Fruit fly (Drosophila melanogaster) whole organism, prepupa: ENCODE measurements around the gene CG33995.

Source experiments
- CG10669 ChIP-seq: fragments of 200-800 bp; sonication (Bioruptor generic); optimal IDR thresholded peaks from 3 replicates; lab custom pipeline; 2018; ENCODE audit warnings: missing biosample characterization, mild to moderate bottlenecking, missing genetic modification characterization, moderate library complexity
- CG11762 ChIP-seq: fragments of 200-800 bp; sonication (Bioruptor generic); optimal IDR thresholded peaks from 3 replicates; lab custom pipeline; 2016; ENCODE audit warnings: missing biosample characterization, missing genetic modification characterization; ENCODE audit not compliant: insufficient read depth
- CG31627 ChIP-seq: fragments of 200-800 bp; sonication (Bioruptor generic); optimal IDR thresholded peaks from 3 replicates; lab custom pipeline; 2016; ENCODE audit warnings: missing biosample characterization, missing genetic modification characterization
- CG4318 ChIP-seq: fragments of 200-800 bp; sonication (Bioruptor generic); optimal IDR thresholded peaks from 3 replicates; lab custom pipeline; 2017; ENCODE audit warnings: missing biosample characterization, mild to moderate bottlenecking, missing genetic modification characterization
- CG8119 ChIP-seq: fragments of 200-800 bp; sonication (Bioruptor generic); IDR thresholded peaks from 3 replicates; pipeline ENCODE4 v1.3.6; 2022; ENCODE audit warnings: missing biosample characterization, missing genetic modification characterization
- Gug ChIP-seq: fragments of 200-800 bp; sonication (Bioruptor generic); IDR thresholded peaks from 2 replicates; pipeline ENCODE4 v1.3.6; 2022; ENCODE audit warnings: missing biosample characterization, missing genetic modification characterization
- Hr39 ChIP-seq: fragments of 200-800 bp; sonication (Bioruptor generic); optimal IDR thresholded peaks from 2 replicates; lab custom pipeline; 2016; ENCODE audit warnings: missing biosample characterization, missing genetic modification characterization
- Met ChIP-seq: fragments of 200-800 bp; sonication (Bioruptor generic); optimal IDR thresholded peaks from 3 replicates; lab custom pipeline; 2016; ENCODE audit warnings: missing biosample characterization, missing genetic modification characterization
- eg ChIP-seq: fragments of 200-800 bp; sonication (Bioruptor generic); IDR thresholded peaks from 3 replicates; pipeline ENCODE4 v1.3.6; 2022; ENCODE audit warnings: missing biosample characterization, missing genetic modification characterization
- fd59A ChIP-seq: fragments of 200-800 bp; sonication (Bioruptor generic); optimal IDR thresholded peaks from 2 replicates; lab custom pipeline; 2017; ENCODE audit warnings: missing biosample characterization, mild to moderate bottlenecking, missing genetic modification characterization, missing genetic modification reagents

DNA sequence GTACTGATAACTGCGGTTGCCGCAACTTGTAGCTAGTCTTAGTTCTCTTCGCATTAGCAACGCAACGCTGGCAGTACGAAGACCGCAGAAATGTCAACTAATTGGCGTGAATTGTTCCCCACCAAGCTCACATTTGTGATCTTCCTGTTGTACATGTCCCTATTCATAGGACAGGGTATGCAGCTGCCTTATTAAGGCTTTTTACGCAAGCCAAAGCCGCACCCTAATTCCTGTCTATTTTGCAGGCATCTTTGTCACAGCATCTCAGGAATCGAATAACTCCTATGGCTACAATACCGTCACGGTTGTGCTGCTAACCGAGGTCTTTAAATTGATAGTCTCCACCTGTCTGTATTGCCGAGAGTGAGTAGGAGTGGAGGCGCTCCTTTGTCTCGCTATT lies 9.9 kb downstream of the CG33995 start, which contains the start of gene eIF3h:
- no peak for TF ChIP-seq CG10669
- TF ChIP-seq Gug (GFP tag; lab: Robert Waterston, UW) = no peak
- TF ChIP-seq fd59A (GFP tag; lab: Kevin White, UChicago) = no peak
- TF ChIP-seq CG11762 (GFP tag; lab: Kevin White, UChicago) = no peak
- no peak for TF ChIP-seq CG8119 (GFP tag; lab: Robert Waterston, UW)
- no peak for TF ChIP-seq CG31627 (GFP tag; lab: Kevin White, UChicago)
- no peak for TF ChIP-seq CG4318 (GFP tag; lab: Kevin White, UChicago)
- TF ChIP-seq eg (GFP tag; lab: Robert Waterston, UW) = no peak
- TF ChIP-seq Met (GFP tag; lab: Kevin White, UChicago) = no peak
- no peak for TF ChIP-seq Hr39
